Fruit fly (Drosophila melanogaster): ENCODE results near the gene Dfd.

DNA sequence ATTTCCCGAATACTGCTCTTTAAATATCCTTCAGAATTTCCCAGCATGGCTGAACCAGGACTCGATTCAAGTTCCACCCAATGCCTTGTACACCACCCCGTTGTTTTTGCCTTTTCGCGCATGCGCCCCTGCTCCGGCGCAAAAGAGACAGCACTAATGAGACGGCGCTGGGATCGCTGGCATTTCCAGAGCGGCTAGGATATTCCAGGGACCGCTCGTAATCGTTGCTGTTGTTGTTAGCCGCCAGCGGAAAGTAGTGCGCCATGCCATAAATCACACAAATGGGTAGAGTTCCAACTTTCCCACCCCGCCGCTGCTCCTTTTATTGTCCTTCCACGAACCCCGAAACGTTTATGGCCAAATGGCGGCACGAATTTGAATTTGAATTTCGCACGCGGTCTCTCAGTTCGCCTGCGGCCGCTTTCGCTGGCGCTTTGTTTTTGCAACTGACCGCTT, 29.4 kb upstream of the Dfd start, which contains the start of gene Ama:
- TF ChIP-seq sv (GFP tag; optimal IDR thresholded peaks at IDR 0.05) (no peak), psq (GFP tag; optimal IDR thresholded peaks at IDR 0.05) (no peak), Hnf4 (GFP tag; optimal IDR thresholded peaks at IDR 0.05) (no peak), lola (GFP tag; optimal IDR thresholded peaks at IDR 0.05) (no peak)

Measured in whole organism, wandering third instar larva.